Fruit fly (Drosophila melanogaster) whole organism, embryonic: ENCODE results near the gene CG7407.

Experiments
- CG1024 ChIP-seq: fragments of 200-800 bp; sonication (Bioruptor generic); IDR thresholded peaks from 2 replicates; pipeline ENCODE4 v1.3.6; 2022; ENCODE audit warnings: missing biosample characterization, missing genetic modification characterization
- CG10267 ChIP-seq: fragments of 200-800 bp; sonication (Bioruptor generic); optimal IDR thresholded peaks from 2 replicates; lab custom pipeline; 2018; ENCODE audit warnings: missing biosample characterization, mild to moderate bottlenecking, missing genetic modification characterization, moderate library complexity
- CG11247 ChIP-seq: fragments of 200-800 bp; sonication (Bioruptor generic); IDR thresholded peaks from 2 replicates; pipeline ENCODE4 v1.3.6; 2022; ENCODE audit warnings: missing biosample characterization, missing genetic modification characterization
- CG13123 ChIP-seq: fragments of 200-800 bp; sonication (Bioruptor generic); optimal IDR thresholded peaks from 2 replicates; lab custom pipeline; 2016; ENCODE audit warnings: missing biosample characterization, missing genetic modification characterization
- CG14014 ChIP-seq: fragments of 200-800 bp; sonication (Bioruptor generic); IDR thresholded peaks from 2 replicates; pipeline ENCODE4 v1.3.6; 2022; ENCODE audit warnings: missing biosample characterization, missing genetic modification characterization
- CG15073 ChIP-seq: fragments of 200-800 bp; sonication (Bioruptor generic); optimal IDR thresholded peaks from 2 replicates; lab custom pipeline; 2016; ENCODE audit warnings: missing biosample characterization, missing genetic modification characterization
- CG1529 ChIP-seq: fragments of 200-800 bp; sonication (Bioruptor generic); optimal IDR thresholded peaks from 3 replicates; lab custom pipeline; 2018; ENCODE audit warnings: missing biosample characterization, missing genetic modification characterization
- CG1647 ChIP-seq: fragments of 200-800 bp; sonication (Bioruptor generic); optimal IDR thresholded peaks from 3 replicates; lab custom pipeline; 2016; ENCODE audit warnings: missing biosample characterization, missing genetic modification characterization
- CG16863 ChIP-seq: fragments of 200-800 bp; sonication (Bioruptor generic); optimal IDR thresholded peaks from 3 replicates; lab custom pipeline; 2016; ENCODE audit warnings: missing biosample characterization, missing genetic modification characterization
- CG18262 ChIP-seq: fragments of 200-800 bp; optimal IDR thresholded peaks from 3 replicates; lab custom pipeline; 2019; ENCODE audit warnings: missing biosample characterization, mild to moderate bottlenecking, missing genetic modification characterization, moderate library complexity
- CG1832 ChIP-seq: fragments of 200-800 bp; sonication (Bioruptor generic); optimal IDR thresholded peaks from 2 replicates; lab custom pipeline; 2017; ENCODE audit warnings: missing biosample characterization, mild to moderate bottlenecking, missing genetic modification characterization, inconsistent platforms
- CG2116 ChIP-seq: fragments of 200-800 bp; sonication (Bioruptor generic); optimal IDR thresholded peaks from 3 replicates; lab custom pipeline; 2018; ENCODE audit warnings: missing biosample characterization, mild to moderate bottlenecking, missing genetic modification characterization
- CG3281 ChIP-seq: fragments of 200-800 bp; sonication (Bioruptor generic); optimal IDR thresholded peaks from 3 replicates; lab custom pipeline; 2017; ENCODE audit warnings: missing biosample characterization, mild to moderate bottlenecking, missing genetic modification characterization
- CG34422 ChIP-seq: fragments of 200-800 bp; sonication (Bioruptor generic); IDR thresholded peaks from 3 replicates; pipeline ENCODE4 v1.3.6; 2022; ENCODE audit warnings: missing biosample characterization, missing genetic modification characterization
- CG3838 ChIP-seq: fragments of 200-800 bp; sonication (Bioruptor generic); optimal IDR thresholded peaks from 3 replicates; lab custom pipeline; 2016; ENCODE audit warnings: missing biosample characterization, missing genetic modification characterization
- CG6254 ChIP-seq: fragments of 200-800 bp; sonication (Bioruptor generic); optimal IDR thresholded peaks from 3 replicates; lab custom pipeline; 2017; ENCODE audit warnings: mild to moderate bottlenecking, missing biosample characterization, missing genetic modification reagents, missing genetic modification characterization
- CG7745 ChIP-seq: fragments of 200-800 bp; sonication (Bioruptor generic); optimal IDR thresholded peaks from 2 replicates; lab custom pipeline; 2018; ENCODE audit warnings: missing biosample characterization, mild to moderate bottlenecking, missing genetic modification characterization, moderate library complexity
- CG7928 ChIP-seq: fragments of 200-800 bp; sonication (Bioruptor generic); optimal IDR thresholded peaks from 2 replicates; lab custom pipeline; 2017; ENCODE audit warnings: missing biosample characterization, mild to moderate bottlenecking, missing genetic modification characterization
- CG8290 ChIP-seq, 3 experiments: fragments of 200-800 bp; sonication (Bioruptor generic); optimal IDR thresholded peaks; 2 replicates each; lab custom pipeline; 2016 to 2019; ENCODE audit warnings: missing biosample characterization in 3 of 3, missing genetic modification characterization in 3 of 3, mild to moderate bottlenecking in 2 of 3, moderate library complexity in 1 of 3
- CG9797 ChIP-seq: fragments of 200-800 bp; sonication (Bioruptor generic); optimal IDR thresholded peaks from 3 replicates; lab custom pipeline; 2018; ENCODE audit warnings: missing biosample characterization, mild to moderate bottlenecking, missing genetic modification characterization
- Dp ChIP-seq: fragments of 200-800 bp; sonication (Bioruptor generic); optimal IDR thresholded peaks from 2 replicates; lab custom pipeline; 2018; ENCODE audit warnings: missing biosample characterization, mild to moderate bottlenecking, missing genetic modification characterization, moderate library complexity
- Drgx ChIP-seq: fragments of 200-800 bp; sonication (Bioruptor generic); IDR thresholded peaks from 2 replicates; pipeline ENCODE4 v1.3.6; 2022; ENCODE audit warnings: missing biosample characterization, missing genetic modification characterization
- HLHmδ ChIP-seq: fragments of 200-800 bp; sonication (Bioruptor generic); optimal IDR thresholded peaks from 2 replicates; lab custom pipeline; 2018; ENCODE audit warnings: missing biosample characterization, mild to moderate bottlenecking, missing genetic modification characterization, moderate library complexity
- Hey ChIP-seq: fragments of 200-800 bp; sonication (Bioruptor generic); optimal IDR thresholded peaks from 3 replicates; lab custom pipeline; 2018; ENCODE audit warnings: missing biosample characterization, mild to moderate bottlenecking, missing genetic modification characterization
- Hsf ChIP-seq: fragments of 200-800 bp; sonication (Bioruptor generic); optimal IDR thresholded peaks from 3 replicates; lab custom pipeline; 2016; ENCODE audit warnings: missing biosample characterization, missing genetic modification characterization
- MESR4 ChIP-seq: fragments of 200-800 bp; sonication (Bioruptor generic); optimal IDR thresholded peaks from 2 replicates; lab custom pipeline; 2018; ENCODE audit warnings: missing biosample characterization, mild to moderate bottlenecking, missing genetic modification characterization, moderate library complexity
- Max ChIP-seq: fragments of 200-800 bp; sonication (Bioruptor generic); optimal IDR thresholded peaks from 2 replicates; lab custom pipeline; 2016; ENCODE audit warnings: missing biosample characterization, mild to moderate bottlenecking, missing genetic modification characterization
- Meics ChIP-seq: fragments of 200-800 bp; sonication (Bioruptor generic); optimal IDR thresholded peaks from 2 replicates; lab custom pipeline; 2017; ENCODE audit warnings: missing biosample characterization, mild to moderate bottlenecking, missing genetic modification characterization
- Neu2 ChIP-seq: fragments of 200-800 bp; sonication (Bioruptor generic); optimal IDR thresholded peaks from 3 replicates; lab custom pipeline; 2016; ENCODE audit warnings: missing biosample characterization, missing genetic modification characterization, borderline replicate concordance
- NfI ChIP-seq: fragments of 200-800 bp; sonication (Bioruptor generic); optimal IDR thresholded peaks from 3 replicates; lab custom pipeline; 2018; ENCODE audit warnings: missing biosample characterization, mild to moderate bottlenecking, missing genetic modification characterization, moderate library complexity
- Six4 ChIP-seq: fragments of 200-800 bp; sonication (Bioruptor generic); optimal IDR thresholded peaks from 2 replicates; lab custom pipeline; 2016; ENCODE audit warnings: missing biosample characterization, missing genetic modification characterization
- ase ChIP-seq: fragments of 200-800 bp; sonication (Bioruptor generic); IDR thresholded peaks from 3 replicates; pipeline ENCODE4 v1.3.6; 2022; ENCODE audit warnings: missing biosample characterization, missing genetic modification characterization
- ato ChIP-seq: fragments of 200-800 bp; sonication (Bioruptor generic); IDR thresholded peaks from 2 replicates; pipeline ENCODE4 v1.3.6; 2022; ENCODE audit warnings: missing biosample characterization, missing genetic modification characterization; ENCODE audit not compliant: partially characterized antibody
- az2 ChIP-seq: fragments of 200-800 bp; sonication (Bioruptor generic); optimal IDR thresholded peaks from 3 replicates; lab custom pipeline; 2016; ENCODE audit warnings: missing biosample characterization, missing genetic modification characterization
- chm ChIP-seq: fragments of 200-800 bp; sonication (Bioruptor generic); IDR thresholded peaks from 2 replicates; pipeline ENCODE4 v1.3.6; 2022; ENCODE audit warnings: missing biosample characterization, missing genetic modification characterization
- ci ChIP-seq: fragments of 200-800 bp; sonication (Bioruptor generic); IDR thresholded peaks from 3 replicates; pipeline ENCODE4 v1.3.6; 2022; ENCODE audit warnings: missing biosample characterization, missing genetic modification characterization
- croc ChIP-seq: fragments of 200-800 bp; sonication (Bioruptor generic); conservative IDR thresholded peaks from 3 replicates; pipeline ENCODE4 v1.3.6; 2022; ENCODE audit warnings: missing biosample characterization, missing genetic modification characterization
- cwo ChIP-seq: fragments of 200-800 bp; sonication (Bioruptor generic); optimal IDR thresholded peaks from 3 replicates; lab custom pipeline; 2017; ENCODE audit warnings: missing biosample characterization, missing genetic modification characterization, mild to moderate bottlenecking, moderate library complexity, missing genetic modification reagents
- danr ChIP-seq: fragments of 200-800 bp; sonication (Bioruptor generic); IDR thresholded peaks from 2 replicates; pipeline ENCODE4 v1.3.6; 2022; ENCODE audit warnings: missing biosample characterization, missing genetic modification characterization
- disco-r ChIP-seq: fragments of 200-800 bp; sonication (Bioruptor generic); optimal IDR thresholded peaks from 2 replicates; lab custom pipeline; 2016; ENCODE audit warnings: missing biosample characterization, missing genetic modification characterization
- dpn ChIP-seq, 2 experiments: fragments of 200-800 bp; sonication (Bioruptor generic); optimal IDR thresholded peaks; 3 replicates each; lab custom pipeline; 2016; ENCODE audit warnings: missing biosample characterization in 2 of 2, missing genetic modification characterization in 2 of 2
- fd96Cb ChIP-seq: fragments of 200-800 bp; sonication (Bioruptor generic); optimal IDR thresholded peaks from 2 replicates; lab custom pipeline; 2018; ENCODE audit warnings: missing biosample characterization, mild to moderate bottlenecking, missing genetic modification characterization, moderate library complexity
- gce ChIP-seq: fragments of 200-800 bp; sonication (Bioruptor generic); IDR thresholded peaks from 3 replicates; pipeline ENCODE4 v1.3.6; 2022; ENCODE audit warnings: missing biosample characterization, missing genetic modification characterization
- jumu ChIP-seq: fragments of 200-800 bp; sonication (Bioruptor generic); optimal IDR thresholded peaks from 3 replicates; lab custom pipeline; 2016; ENCODE audit warnings: missing biosample characterization, missing genetic modification characterization
- onecut ChIP-seq: fragments of 200-800 bp; sonication (Bioruptor generic); IDR thresholded peaks from 2 replicates; pipeline ENCODE4 v1.3.6; 2022; ENCODE audit warnings: missing biosample characterization, missing genetic modification characterization
- otp ChIP-seq: fragments of 200-800 bp; sonication (Bioruptor generic); IDR thresholded peaks from 3 replicates; pipeline ENCODE4, ENCODE4 v1.3.6; 2022; ENCODE audit warnings: missing biosample characterization, missing genetic modification characterization
- pita ChIP-seq: fragments of 200-800 bp; sonication (Bioruptor generic); optimal IDR thresholded peaks from 2 replicates; lab custom pipeline; 2017; ENCODE audit warnings: missing biosample characterization, mild to moderate bottlenecking, missing genetic modification characterization
- pnt ChIP-seq: fragments of 200-800 bp; sonication (Bioruptor generic); optimal IDR thresholded peaks from 3 replicates; lab custom pipeline; 2016; ENCODE audit warnings: missing biosample characterization, missing genetic modification characterization
- row ChIP-seq: fragments of 200-800 bp; sonication (Bioruptor generic); IDR thresholded peaks from 3 replicates; pipeline ENCODE4 v1.3.6; 2022; ENCODE audit warnings: missing biosample characterization, missing genetic modification characterization
- stwl ChIP-seq: fragments of 200-800 bp; sonication (Bioruptor generic); optimal IDR thresholded peaks from 3 replicates; lab custom pipeline; 2018; ENCODE audit warnings: missing biosample characterization, mild to moderate bottlenecking, missing genetic modification characterization, moderate library complexity
- zfh2 ChIP-seq: fragments of 200-800 bp; sonication (Bioruptor generic); optimal IDR thresholded peaks from 2 replicates; lab custom pipeline; 2016; ENCODE audit warnings: missing biosample characterization, missing genetic modification characterization

CG7407 gene

dm6 chr3L:21821780-21822179 lies 1.5 kb upstream of the CG7407 start, which contains the start of gene CycH (continued):
- TF ChIP-seq CG1529 (GFP tag; lab: Kevin White, UChicago), result no peak
- TF ChIP-seq CG1647 (GFP tag; lab: Kevin White, UChicago), result peak; percentile 7
- TF ChIP-seq croc (GFP tag; lab: Robert Waterston, UW), result no peak
- TF ChIP-seq pita, result no peak
- peak; percentile 5 for TF ChIP-seq CG8290 (GFP tag; optimal IDR thresholded peaks at IDR 0.05; lab: Kevin White, UChicago)
- TF ChIP-seq CG8290 (tag; optimal IDR thresholded peaks at IDR 0.05; lab: Kevin White, UChicago), result no peak
- 0 out of 2 replicates have a peak, but pooled peaks have one; percentile 11 for TF ChIP-seq ato (GFP tag; lab: Robert Waterston, UW)
- no peak for TF ChIP-seq CG3281 (GFP tag; lab: Kevin White, UChicago)
- TF ChIP-seq CG1024, result 0 out of 2 replicates have a peak, but pooled peaks have one; percentile 41
- TF ChIP-seq CG18262 (tag; lab: Kevin White, UChicago), result peak; percentile 18
- TF ChIP-seq chm (GFP tag; lab: Robert Waterston, UW), result no peak
- TF ChIP-seq onecut (GFP tag; lab: Robert Waterston, UW), result no peak
- no peak for TF ChIP-seq Neu2 (GFP tag; lab: Kevin White, UChicago)
- TF ChIP-seq ci (GFP tag; lab: Robert Waterston, UW), result no peak
- TF ChIP-seq Hey, result no peak
- no peak for TF ChIP-seq jumu (GFP tag; lab: Kevin White, UChicago)
- no peak for TF ChIP-seq CG1832 (GFP tag; lab: Kevin White, UChicago)
- no peak for TF ChIP-seq CG7928 (GFP tag; lab: Kevin White, UChicago)
- peak; percentile 42 for TF ChIP-seq Dp (GFP tag; lab: Kevin White, UChicago)
- TF ChIP-seq row, result peak; percentile 88
- peak; percentile 51 for TF ChIP-seq CG10267 (tag; lab: Kevin White, UChicago)
- TF ChIP-seq zfh2 (GFP tag; lab: Kevin White, UChicago), result peak; percentile 37
- TF ChIP-seq gce, result no peak
- TF ChIP-seq CG7745 (tag; lab: Kevin White, UChicago), result no peak
- peak; percentile 24; the same call in 1 of the 2 replicates for TF ChIP-seq CG11247 (GFP tag; lab: Robert Waterston, UW)
- TF ChIP-seq Drgx (GFP tag; lab: Robert Waterston, UW), result peak; percentile 28; the same call in 1 of the 2 replicates
- peak; percentile 20 for TF ChIP-seq az2 (GFP tag; lab: Kevin White, UChicago)
- peak; percentile 19 for TF ChIP-seq CG2116 (GFP tag; lab: Kevin White, UChicago)
- peak; percentile 4 for TF ChIP-seq pnt (GFP tag; lab: Kevin White, UChicago)
- no peak for TF ChIP-seq cwo (GFP tag; lab: Kevin White, UChicago)
- TF ChIP-seq Meics (GFP tag; lab: Kevin White, UChicago), result peak; percentile 32
- no peak for TF ChIP-seq fd96Cb (tag; lab: Kevin White, UChicago)
- TF ChIP-seq CG6254 (GFP tag; lab: Kevin White, UChicago), result peak; percentile 76
- TF ChIP-seq CG3838 (GFP tag; lab: Kevin White, UChicago), result no peak
- TF ChIP-seq stwl (tag; lab: Kevin White, UChicago), result peak; percentile 63
- TF ChIP-seq Six4, result peak; percentile 47
- TF ChIP-seq MESR4, result peak; percentile 64
- no peak for TF ChIP-seq Max
- TF ChIP-seq CG34422, result peak; percentile 73; the same call in 2 of the 3 replicates
- TF ChIP-seq HLHmδ, result no peak
- no peak for TF ChIP-seq danr (GFP tag; lab: Robert Waterston, UW)
- TF ChIP-seq CG15073, result no peak
- TF ChIP-seq NfI (GFP tag; lab: Kevin White, UChicago), result no peak
- TF ChIP-seq CG14014 (GFP tag; lab: Robert Waterston, UW), result peak; percentile 48; the same call in 1 of the 2 replicates
- no peak for TF ChIP-seq ase (GFP tag; lab: Robert Waterston, UW)
- peak; percentile 7 to 63 for TF ChIP-seq dpn (GFP tag; optimal IDR thresholded peaks at IDR 0.05; lab: Kevin White, UChicago)
- TF ChIP-seq CG16863, result no peak
- TF ChIP-seq CG9797 (GFP tag; lab: Kevin White, UChicago), result peak; percentile 71
- TF ChIP-seq CG13123 (GFP tag; lab: Kevin White, UChicago), result no peak
- TF ChIP-seq disco-r (GFP tag; lab: Kevin White, UChicago), result no peak
- peak; percentile 42 for TF ChIP-seq Hsf (GFP tag; lab: Kevin White, UChicago)
- 0 out of 3 replicates have a peak, but pooled peaks have one; percentile 10 for TF ChIP-seq otp (GFP tag; lab: Robert Waterston, UW)
